Worm (Caenorhabditis elegans): Measurements from ENCODE around the gene ndub-8.

Gene ndub-8

ce11 chrII:13877994-13878393, 5.3 kb downstream of the ndub-8 start:
- no peak for TF ChIP-seq hlh-13 (GFP tag; optimal IDR thresholded peaks at IDR 0.05)
- no peak for TF ChIP-seq K09A11.1 (tag; optimal IDR thresholded peaks at IDR 0.05; ENCODE audit: insufficient read depth)
- TF ChIP-seq tbx-2 (tag; optimal IDR thresholded peaks at IDR 0.05): no peak
- TF ChIP-seq gmeb-2 (tag; optimal IDR thresholded peaks at IDR 0.05): no peak
- no peak for TF ChIP-seq syd-9 (tag; optimal IDR thresholded peaks at IDR 0.05)
- no peak for TF ChIP-seq ceh-31 (tag; optimal IDR thresholded peaks at IDR 0.05)
- no peak for TF ChIP-seq sdc-2 (tag; optimal IDR thresholded peaks at IDR 0.05)
- TF ChIP-seq nhr-11 (tag; optimal IDR thresholded peaks at IDR 0.05): no peak
- no peak for TF ChIP-seq lin-11 (tag; optimal IDR thresholded peaks at IDR 0.05)
- TF ChIP-seq mec-3 (tag; optimal IDR thresholded peaks at IDR 0.05; ENCODE audit: borderline replicate concordance): no peak
- no peak for TF ChIP-seq fkh-6 (tag; optimal IDR thresholded peaks at IDR 0.05)
- TF ChIP-seq sox-2 (GFP tag; IDR thresholded peaks at IDR 0.05): no peak

DNA sequence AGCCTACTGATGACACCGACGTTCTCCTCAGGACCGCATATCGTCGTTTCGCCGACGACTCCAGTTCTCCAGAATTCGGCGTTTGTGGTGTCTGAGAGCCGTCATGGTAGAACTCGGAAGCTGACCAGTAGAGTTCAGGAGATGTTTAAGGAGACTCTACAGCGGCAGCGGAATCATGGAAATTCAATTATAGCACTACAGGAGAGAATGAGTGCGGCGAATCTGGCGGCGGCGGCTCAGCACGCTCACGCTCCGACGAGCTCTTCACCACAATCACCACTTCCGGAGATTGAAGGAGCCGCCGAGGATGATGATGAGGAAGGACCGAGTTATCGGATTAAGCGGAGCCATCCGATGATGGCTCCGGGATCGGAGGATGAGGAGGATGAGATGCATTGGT, 6.9 kb downstream of the ndub-8 start:
- no peak for TF ChIP-seq ceh-31 (tag; optimal IDR thresholded peaks at IDR 0.05)
- TF ChIP-seq ets-4 (tag; optimal IDR thresholded peaks at IDR 0.05): no peak
- no peak for TF ChIP-seq sox-4 (tag; optimal IDR thresholded peaks at IDR 0.05)
- TF ChIP-seq pat-9 (tag; optimal IDR thresholded peaks at IDR 0.05): no peak
- no peak for TF ChIP-seq elt-2 (tag; optimal IDR thresholded peaks at IDR 0.05)
- TF ChIP-seq ahr-1 (tag; optimal IDR thresholded peaks at IDR 0.05): no peak
- TF ChIP-seq ceh-22 (tag; optimal IDR thresholded peaks at IDR 0.05): no peak
- TF ChIP-seq sdc-2 (tag; optimal IDR thresholded peaks at IDR 0.05): no peak
- TF ChIP-seq ceh-45 (GFP tag; IDR thresholded peaks at IDR 0.05): no peak

ce11 chrII:13882405-13882804, 9.7 kb downstream of the ndub-8 start, which contains the start of gene hda-10:
Gene hda-10, plus strand, starts transcription at chrII:13882705.
- TF ChIP-seq ceh-14 (tag; optimal IDR thresholded peaks at IDR 0.05) (no peak), pat-9 (tag; optimal IDR thresholded peaks at IDR 0.05) (no peak), pax-1 (tag; optimal IDR thresholded peaks at IDR 0.05) (no peak), sdc-2 (tag; optimal IDR thresholded peaks at IDR 0.05) (no peak), hlh-8 (tag; optimal IDR thresholded peaks at IDR 0.05) (no peak)

- TF ChIP-seq ref-2 (tag; optimal IDR thresholded peaks at IDR 0.05): no peak
- TF ChIP-seq hlh-15 (tag; optimal IDR thresholded peaks at IDR 0.05): no peak
- TF ChIP-seq T23F11.4 (GFP tag; optimal IDR thresholded peaks at IDR 0.05): no peak
- TF ChIP-seq fkh-10 (GFP tag; optimal IDR thresholded peaks at IDR 0.05): no peak
- no peak for TF ChIP-seq unc-86 (tag; optimal IDR thresholded peaks at IDR 0.05)
- TF ChIP-seq ceh-48 (tag; optimal IDR thresholded peaks at IDR 0.05): no peak
- no peak for TF ChIP-seq dve-1 (tag; optimal IDR thresholded peaks at IDR 0.05)
- no peak for TF ChIP-seq ceh-6 (GFP tag; optimal IDR thresholded peaks at IDR 0.05)
- TF ChIP-seq ceh-9 (tag; optimal IDR thresholded peaks at IDR 0.05): no peak
- no peak for TF ChIP-seq sox-2 (GFP tag; IDR thresholded peaks at IDR 0.05)
- no peak for TF ChIP-seq K09A11.1 (tag; optimal IDR thresholded peaks at IDR 0.05; ENCODE audit: insufficient read depth)
- TF ChIP-seq sox-4 (tag; optimal IDR thresholded peaks at IDR 0.05): no peak
- TF ChIP-seq F13H6.1 (tag; optimal IDR thresholded peaks at IDR 0.05): no peak
- no peak for TF ChIP-seq unc-3 (GFP tag; conservative IDR thresholded peaks at IDR 0.05)
- TF ChIP-seq unc-3 (tag; optimal IDR thresholded peaks at IDR 0.05): no peak
- TF ChIP-seq elt-4 (tag; optimal IDR thresholded peaks at IDR 0.05): peak; percentile 38
- no peak for TF ChIP-seq ceh-31 (tag; optimal IDR thresholded peaks at IDR 0.05)
- no peak for TF ChIP-seq pha-2 (tag; optimal IDR thresholded peaks at IDR 0.05)
- no peak for TF ChIP-seq hlh-8 (tag; optimal IDR thresholded peaks at IDR 0.05)
- no peak for TF ChIP-seq K02D7.2 (tag; optimal IDR thresholded peaks at IDR 0.05)
- TF ChIP-seq ceh-45 (GFP tag; IDR thresholded peaks at IDR 0.05): no peak
- no peak for TF ChIP-seq tbx-2 (tag; optimal IDR thresholded peaks at IDR 0.05)
- no peak for TF ChIP-seq ceh-22 (tag; optimal IDR thresholded peaks at IDR 0.05)
- peak; percentile 19 for TF ChIP-seq C08G9.2 (tag; optimal IDR thresholded peaks at IDR 0.05)
- TF ChIP-seq pat-9 (tag; optimal IDR thresholded peaks at IDR 0.05): no peak
- TF ChIP-seq che-1 (tag; optimal IDR thresholded peaks at IDR 0.05): no peak
- no peak for TF ChIP-seq ceh-24 (tag; optimal IDR thresholded peaks at IDR 0.05)
- no peak for TF ChIP-seq C38D4.7 (GFP tag; optimal IDR thresholded peaks at IDR 0.05)
- TF ChIP-seq ceh-14 (tag; optimal IDR thresholded peaks at IDR 0.05): peak; percentile 2
- no peak for TF ChIP-seq nfya-1 (tag; optimal IDR thresholded peaks at IDR 0.05)
- TF ChIP-seq fax-1 (tag; optimal IDR thresholded peaks at IDR 0.05): no peak
- no peak for TF ChIP-seq ceh-18 (tag; optimal IDR thresholded peaks at IDR 0.05)
- no peak for TF ChIP-seq ahr-1 (tag; optimal IDR thresholded peaks at IDR 0.05)
- peak; percentile 5 for TF ChIP-seq hlh-6 (tag; optimal IDR thresholded peaks at IDR 0.05)
- TF ChIP-seq ztf-16 (tag; optimal IDR thresholded peaks at IDR 0.05): no peak
Observed at ce11 chrII:13886431-13886830, 13.8 kb downstream of the ndub-8 start.
